Fruit fly (Drosophila melanogaster): ENCODE measurements around the gene CG14984.

DNA sequence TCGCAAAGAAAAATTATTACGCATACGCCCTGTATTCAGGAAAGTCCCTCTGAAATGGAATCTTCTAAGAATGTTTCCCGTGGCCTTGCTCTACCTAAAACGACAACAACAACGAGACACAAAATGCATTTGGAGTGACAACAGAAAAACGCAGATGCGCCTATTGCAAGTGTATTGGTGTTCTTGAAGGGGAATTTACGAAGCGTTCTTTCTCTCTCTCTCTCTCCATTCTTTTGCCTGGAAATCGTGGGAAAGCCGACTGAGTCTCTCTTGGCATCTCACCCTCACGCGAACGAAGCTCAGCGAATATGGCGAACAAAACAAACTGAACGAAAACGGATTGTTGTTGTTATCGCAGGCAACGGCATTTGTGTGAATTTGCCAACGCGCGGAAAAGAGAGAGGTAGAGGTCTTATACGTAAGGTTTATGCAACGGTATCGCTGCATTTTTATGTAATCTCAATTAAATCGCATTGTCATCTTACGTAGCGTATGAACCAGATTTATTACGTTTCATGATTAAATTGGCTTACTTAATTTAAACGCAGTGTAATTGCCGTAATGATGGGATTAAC is 26.1 kb downstream of the CG14984 start:
- TF ChIP-seq h (optimal IDR thresholded peaks at IDR 0.05) (no peak), ttk (optimal IDR thresholded peaks at IDR 0.05) (no peak), Myc (optimal IDR thresholded peaks at IDR 0.05) (no peak)

All from Kc167 (cell line).